4 worm cellular contexts compared by ENCODE assay signal in the genomic region with DNA sequence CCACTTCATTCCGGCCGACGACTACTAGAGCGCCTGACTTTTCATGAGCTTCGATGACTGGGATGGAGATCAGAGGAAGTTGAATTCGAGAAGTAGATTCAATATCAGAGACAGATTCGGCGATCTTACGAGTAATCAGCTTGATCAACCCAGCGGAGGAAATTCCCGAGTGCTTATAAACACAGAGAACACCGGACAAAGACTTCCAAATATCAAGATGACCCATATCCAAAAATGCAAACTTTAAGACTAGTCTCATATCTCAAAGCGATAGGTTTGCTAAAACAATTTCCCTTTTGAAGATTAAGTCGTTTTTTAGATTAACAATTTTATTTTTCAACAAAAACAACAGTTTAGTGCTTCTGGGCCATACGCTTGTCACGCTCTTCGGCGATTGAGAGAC.
TF ChIP-seq lines count a peak whose summit lies in the region.

A gene (minus strand): TSS at position 335 of the 403 bp plus-strand sequence.

TF ChIP-seq in whole organism, L1 larva, 84 proteins besides CTCF, POLR2A, EP300 and RAD21 (continued from another document):
- peak; percentile 30 for TF ChIP-seq rnt-1 (tag; optimal IDR thresholded peaks at IDR 0.05; lab: Kevin White, UChicago)
- TF ChIP-seq nhr-85 (tag; lab: Kevin White, UChicago): peak; percentile 56

TF ChIP-seq in whole organism, L2 larva, 48 proteins besides CTCF, POLR2A, EP300 and RAD21 (continued from another document):
- peak; percentile 46 for TF ChIP-seq ama-1 (optimal IDR thresholded peaks at IDR 0.05; lab: Kevin White, UChicago)
- TF ChIP-seq nhr-11 (tag; optimal IDR thresholded peaks at IDR 0.05; lab: Kevin White, UChicago): peak; percentile 33

TF ChIP-seq in whole organism, L4 larva, 104 proteins besides CTCF, POLR2A, EP300 and RAD21 (continued from another document):
- TF ChIP-seq F26F4.8 (GFP tag; conservative IDR thresholded peaks at IDR 0.05; lab: Robert Waterston, UW): peak; percentile 35; the same call in 1 of the 2 replicates
- no peak for TF ChIP-seq nhr-25 (tag; optimal IDR thresholded peaks at IDR 0.05; lab: Kevin White, UChicago; ENCODE audit: borderline replicate concordance, insufficient read depth)
- TF ChIP-seq fos-1 (tag; optimal IDR thresholded peaks at IDR 0.05; lab: Kevin White, UChicago): no peak
- no peak for TF ChIP-seq madf-9 (GFP tag; conservative IDR thresholded peaks at IDR 0.05; lab: Robert Waterston, UW)
- TF ChIP-seq nhr-11 (tag; optimal IDR thresholded peaks at IDR 0.05; lab: Kevin White, UChicago): no peak
- TF ChIP-seq dmd-8 (GFP tag; IDR thresholded peaks at IDR 0.05; lab: Robert Waterston, UW): peak; percentile 74; the same call in 1 of the 2 replicates
- TF ChIP-seq duxl-1 (tag; optimal IDR thresholded peaks at IDR 0.05; lab: Kevin White, UChicago; ENCODE audit: poor library complexity): peak; percentile 22
- peak; percentile 54; the same call in 1 of the 2 replicates for TF ChIP-seq vab-7 (GFP tag; IDR thresholded peaks at IDR 0.05; lab: Robert Waterston, UW)
- no peak for TF ChIP-seq zfp-2 (tag; optimal IDR thresholded peaks at IDR 0.05; lab: Kevin White, UChicago)
- peak; percentile 64; the same call in 1 of the 2 replicates for TF ChIP-seq Y105C5A.15 (GFP tag; IDR thresholded peaks at IDR 0.05; lab: Robert Waterston, UW)
- TF ChIP-seq dmd-6 (GFP tag; IDR thresholded peaks at IDR 0.05; lab: Robert Waterston, UW): no peak
- peak; percentile 66; the same call in 1 of the 2 replicates for TF ChIP-seq mdt-29 (GFP tag; IDR thresholded peaks at IDR 0.05; lab: Robert Waterston, UW)
- no peak for TF ChIP-seq ceh-82 (tag; optimal IDR thresholded peaks at IDR 0.05; lab: Kevin White, UChicago)
- TF ChIP-seq F44E2.7 (GFP tag; IDR thresholded peaks at IDR 0.05; lab: Robert Waterston, UW): 0 out of 2 replicates have a peak, but pooled peaks have one; percentile 61
- peak; percentile 69; the same call in 1 of the 2 replicates for TF ChIP-seq lin-1 (GFP tag; IDR thresholded peaks at IDR 0.05; lab: Robert Waterston, UW)
- TF ChIP-seq Y75B8A.6 (GFP tag; IDR thresholded peaks at IDR 0.05; lab: Robert Waterston, UW): peak; percentile 31; the same call in 1 of the 2 replicates
- TF ChIP-seq lin-38 (GFP tag; IDR thresholded peaks at IDR 0.05; lab: Robert Waterston, UW): peak; percentile 89
- no peak for TF ChIP-seq daf-8 (GFP tag; IDR thresholded peaks at IDR 0.05; lab: Robert Waterston, UW)
- TF ChIP-seq ceh-62 (tag; optimal IDR thresholded peaks at IDR 0.05; lab: Kevin White, UChicago): no peak
- TF ChIP-seq Y48G9A.11 (GFP tag; IDR thresholded peaks at IDR 0.05; lab: Robert Waterston, UW): peak; percentile 85; the same call in 1 of the 2 replicates
- TF ChIP-seq unc-130 (GFP tag; optimal IDR thresholded peaks at IDR 0.05; lab: Kevin White, UChicago): peak; percentile 86
- TF ChIP-seq ceh-28 (tag; optimal IDR thresholded peaks at IDR 0.05; lab: Kevin White, UChicago): no peak
- peak in 1 of 2 experiments; percentile 89; a peak in 2 of 4 replicates for TF ChIP-seq madf-5 (GFP tag; IDR thresholded peaks at IDR 0.05; lab: Robert Waterston, UW)
- peak; percentile 75 for TF ChIP-seq arid-1 (GFP tag; conservative IDR thresholded peaks at IDR 0.05; lab: Robert Waterston, UW)
- TF ChIP-seq lir-3 (tag; optimal IDR thresholded peaks at IDR 0.05; lab: Kevin White, UChicago): no peak
- peak; percentile 49 for TF ChIP-seq spr-3 (GFP tag; optimal IDR thresholded peaks at IDR 0.05; lab: Kevin White, UChicago)
- peak; percentile 95 for TF ChIP-seq F49E8.2 (tag; optimal IDR thresholded peaks at IDR 0.05; lab: Kevin White, UChicago; ENCODE audit: borderline replicate concordance)
- peak; percentile 74 for TF ChIP-seq ama-1 (optimal IDR thresholded peaks at IDR 0.05; lab: Kevin White, UChicago)
- peak; percentile 46; the same call in 1 of the 2 replicates for TF ChIP-seq pha-4 (GFP tag; IDR thresholded peaks at IDR 0.05; lab: Robert Waterston, UW)
- no peak for TF ChIP-seq pha-4 (tag; optimal IDR thresholded peaks at IDR 0.05; lab: Kevin White, UChicago)

TF ChIP-seq in whole organism, young adult, 124 proteins besides CTCF, POLR2A, EP300 and RAD21 (continued from another document and continues in another):
- TF ChIP-seq rcor-1 (GFP tag; IDR thresholded peaks at IDR 0.05; lab: Robert Waterston, UW): peak; percentile 84
- no peak for TF ChIP-seq T07F8.4 (tag; optimal IDR thresholded peaks at IDR 0.05; lab: Kevin White, UChicago)
- peak; percentile 86 for TF ChIP-seq unc-130 (GFP tag; optimal IDR thresholded peaks at IDR 0.05; lab: Kevin White, UChicago)
- TF ChIP-seq Y53F4B.3 (GFP tag; IDR thresholded peaks at IDR 0.05; lab: Robert Waterston, UW): no peak
- TF ChIP-seq dpl-1 (GFP tag; optimal IDR thresholded peaks at IDR 0.05; lab: Kevin White, UChicago): no peak
- TF ChIP-seq aptf-2 (GFP tag; conservative IDR thresholded peaks at IDR 0.05; lab: Robert Waterston, UW): no peak
- no peak for TF ChIP-seq pha-4 (tag; optimal IDR thresholded peaks at IDR 0.05; lab: Kevin White, UChicago)
- peak; percentile 78 for TF ChIP-seq pbrm-1 (GFP tag; IDR thresholded peaks at IDR 0.05; lab: Robert Waterston, UW)
- TF ChIP-seq nhr-120 (GFP tag; IDR thresholded peaks at IDR 0.05; lab: Robert Waterston, UW): no peak
- no peak for TF ChIP-seq hmg-20 (GFP tag; IDR thresholded peaks at IDR 0.05; lab: Robert Waterston, UW)
- no peak for TF ChIP-seq madf-10 (tag; optimal IDR thresholded peaks at IDR 0.05; lab: Kevin White, UChicago)
- TF ChIP-seq F37B4.10 (GFP tag; IDR thresholded peaks at IDR 0.05; lab: Robert Waterston, UW): no peak
- TF ChIP-seq tbp1 (GFP tag; optimal IDR thresholded peaks at IDR 0.05; lab: Kevin White, UChicago): peak; percentile 72
- TF ChIP-seq aptf-3 (GFP tag; IDR thresholded peaks at IDR 0.05; lab: Robert Waterston, UW): no peak; the same call in 1 of the 2 replicates
- no peak for TF ChIP-seq let-607 (tag; optimal IDR thresholded peaks at IDR 0.05; lab: Kevin White, UChicago)
- TF ChIP-seq sea-2 (GFP tag; IDR thresholded peaks at IDR 0.05; lab: Robert Waterston, UW): no peak
- peak; percentile 81 for TF ChIP-seq ztf-18 (tag; optimal IDR thresholded peaks at IDR 0.05; lab: Kevin White, UChicago)
- peak; percentile 80 for TF ChIP-seq B0035.1 (tag; optimal IDR thresholded peaks at IDR 0.05; lab: Kevin White, UChicago)
- peak; percentile 67; the same call in 1 of the 2 replicates for TF ChIP-seq dox-1 (GFP tag; IDR thresholded peaks at IDR 0.05; lab: Robert Waterston, UW)
- peak; percentile 2 for TF ChIP-seq nhr-27 (tag; optimal IDR thresholded peaks at IDR 0.05; lab: Kevin White, UChicago)
- peak; percentile 74; the same call in 1 of the 2 replicates for TF ChIP-seq B0019.2 (GFP tag; conservative IDR thresholded peaks at IDR 0.05; lab: Robert Waterston, UW)
- TF ChIP-seq unc-62 (GFP tag; optimal IDR thresholded peaks at IDR 0.05; lab: Kevin White, UChicago): no peak
- TF ChIP-seq ztf-22 (GFP tag; optimal IDR thresholded peaks at IDR 0.05; lab: Kevin White, UChicago): no peak
- TF ChIP-seq mes-4 (tag; optimal IDR thresholded peaks at IDR 0.05; lab: Kevin White, UChicago): peak; percentile 74
- no peak for TF ChIP-seq F57C9.4 (tag; optimal IDR thresholded peaks at IDR 0.05; lab: Kevin White, UChicago)
- no peak for TF ChIP-seq F57A8.1 (GFP tag; optimal IDR thresholded peaks at IDR 0.05; lab: Kevin White, UChicago)
- peak; percentile 62 for TF ChIP-seq T26A5.8 (tag; optimal IDR thresholded peaks at IDR 0.05; lab: Kevin White, UChicago)
- peak; percentile 9 for TF ChIP-seq him-1 (tag; optimal IDR thresholded peaks at IDR 0.05; lab: Kevin White, UChicago)
- TF ChIP-seq athp-1 (tag; optimal IDR thresholded peaks at IDR 0.05; lab: Kevin White, UChicago): peak; percentile 83
- TF ChIP-seq ceh-79 (tag; optimal IDR thresholded peaks at IDR 0.05; lab: Kevin White, UChicago): peak; percentile 40
- TF ChIP-seq F39B2.1 (GFP tag; IDR thresholded peaks at IDR 0.05; lab: Robert Waterston, UW): no peak
- peak; percentile 98 for TF ChIP-seq F49E8.2 (tag; optimal IDR thresholded peaks at IDR 0.05; lab: Kevin White, UChicago; ENCODE audit: insufficient read depth)
- TF ChIP-seq F52B5.7 (tag; optimal IDR thresholded peaks at IDR 0.05; lab: Kevin White, UChicago): peak; percentile 91
- peak; percentile 90 for TF ChIP-seq snpc-3.4 (tag; optimal IDR thresholded peaks at IDR 0.05; lab: Kevin White, UChicago)
- peak; percentile 93 for TF ChIP-seq attf-6 (GFP tag; IDR thresholded peaks at IDR 0.05; lab: Robert Waterston, UW)
- no peak for TF ChIP-seq sdz-38 (tag; optimal IDR thresholded peaks at IDR 0.05; lab: Kevin White, UChicago)
- 0 out of 2 replicates have a peak, but pooled peaks have one; percentile 25 for TF ChIP-seq lir-1 (GFP tag; conservative IDR thresholded peaks at IDR 0.05; lab: Robert Waterston, UW)
- TF ChIP-seq ets-4 (GFP tag; optimal IDR thresholded peaks at IDR 0.05; lab: Kevin White, UChicago): peak; percentile 21
- peak; percentile 92 for TF ChIP-seq ekl-4 (GFP tag; IDR thresholded peaks at IDR 0.05; lab: Robert Waterston, UW)
- no peak for TF ChIP-seq nfya-1 (tag; optimal IDR thresholded peaks at IDR 0.05; lab: Kevin White, UChicago; ENCODE audit: borderline replicate concordance, insufficient read depth)
- TF ChIP-seq mel-28 (tag; optimal IDR thresholded peaks at IDR 0.05; lab: Kevin White, UChicago; ENCODE audit: borderline replicate concordance): no peak
- peak; percentile 89 for TF ChIP-seq nfyb-1 (GFP tag; IDR thresholded peaks at IDR 0.05; lab: Robert Waterston, UW)
- TF ChIP-seq B0336.3 (GFP tag; IDR thresholded peaks at IDR 0.05; lab: Robert Waterston, UW): peak; percentile 96
- TF ChIP-seq die-1 (tag; optimal IDR thresholded peaks at IDR 0.05; lab: Kevin White, UChicago): peak; percentile 76
- peak; percentile 82 for TF ChIP-seq ceh-100 (GFP tag; IDR thresholded peaks at IDR 0.05; lab: Robert Waterston, UW)
- TF ChIP-seq atf-7 (tag; optimal IDR thresholded peaks at IDR 0.05; lab: Kevin White, UChicago): peak; percentile 59
- TF ChIP-seq akir-1 (GFP tag; optimal IDR thresholded peaks at IDR 0.05; lab: Kevin White, UChicago): no peak
- peak; percentile 68 for TF ChIP-seq mcd-1 (GFP tag; IDR thresholded peaks at IDR 0.05; lab: Robert Waterston, UW)
- peak; percentile 55; the same call in 1 of the 2 replicates for TF ChIP-seq D2030.7 (GFP tag; IDR thresholded peaks at IDR 0.05; lab: Robert Waterston, UW)
- TF ChIP-seq ceh-27 (GFP tag; optimal IDR thresholded peaks at IDR 0.05; lab: Kevin White, UChicago): peak; percentile 37
- no peak; the same call in none of the 2 replicates for TF ChIP-seq Y56A3A.18 (GFP tag; IDR thresholded peaks at IDR 0.05; lab: Robert Waterston, UW)
- no peak for TF ChIP-seq ztf-3 (GFP tag; optimal IDR thresholded peaks at IDR 0.05; lab: Kevin White, UChicago)
- TF ChIP-seq ccch-3 (GFP tag; optimal IDR thresholded peaks at IDR 0.05; lab: Kevin White, UChicago): no peak
- peak; percentile 74 for TF ChIP-seq snpc-1.3 (tag; optimal IDR thresholded peaks at IDR 0.05; lab: Kevin White, UChicago; ENCODE audit: insufficient read depth)
- TF ChIP-seq hsf-1 (GFP tag; IDR thresholded peaks at IDR 0.05; lab: Robert Waterston, UW): peak; percentile 88
- TF ChIP-seq C06A6.2 (GFP tag; conservative IDR thresholded peaks at IDR 0.05; lab: Robert Waterston, UW): no peak
- no peak for TF ChIP-seq F10E7.11 (tag; optimal IDR thresholded peaks at IDR 0.05; lab: Kevin White, UChicago)
- peak; percentile 90 for TF ChIP-seq ceh-58 (GFP tag; IDR thresholded peaks at IDR 0.05; lab: Robert Waterston, UW)
- no peak for TF ChIP-seq lin-40 (tag; optimal IDR thresholded peaks at IDR 0.05; lab: Kevin White, UChicago)
- no peak for TF ChIP-seq bed-1 (GFP tag; IDR thresholded peaks at IDR 0.05; lab: Robert Waterston, UW)
- TF ChIP-seq ceh-91 (GFP tag; IDR thresholded peaks at IDR 0.05; lab: Robert Waterston, UW): 0 out of 2 replicates have a peak, but pooled peaks have one; percentile 35
- no peak for TF ChIP-seq egrh-3 (GFP tag; IDR thresholded peaks at IDR 0.05; lab: Robert Waterston, UW)
- peak; percentile 25 for TF ChIP-seq B0261.1 (tag; optimal IDR thresholded peaks at IDR 0.05; lab: Kevin White, UChicago)
- TF ChIP-seq ztf-26 (tag; optimal IDR thresholded peaks at IDR 0.05; lab: Kevin White, UChicago): no peak
- peak; percentile 63 for TF ChIP-seq zim-3 (tag; optimal IDR thresholded peaks at IDR 0.05; lab: Kevin White, UChicago)
- TF ChIP-seq gei-17 (GFP tag; optimal IDR thresholded peaks at IDR 0.05; lab: Kevin White, UChicago): no peak
- no peak for TF ChIP-seq attf-3 (GFP tag; conservative IDR thresholded peaks at IDR 0.05; lab: Robert Waterston, UW)
- TF ChIP-seq attf-5 (GFP tag; optimal IDR thresholded peaks at IDR 0.05; lab: Kevin White, UChicago): peak; percentile 45
- TF ChIP-seq cebp-1 (GFP tag; IDR thresholded peaks at IDR 0.05; lab: Robert Waterston, UW): no peak
- TF ChIP-seq cebp-1 (tag; optimal IDR thresholded peaks at IDR 0.05; lab: Kevin White, UChicago): peak; percentile 73
- peak; percentile 83 for TF ChIP-seq C17E4.6 (GFP tag; IDR thresholded peaks at IDR 0.05; lab: Robert Waterston, UW)
- TF ChIP-seq somi-1 (GFP tag; optimal IDR thresholded peaks at IDR 0.05; lab: Kevin White, UChicago): peak; percentile 1
- no peak for TF ChIP-seq chd-7 (tag; optimal IDR thresholded peaks at IDR 0.05; lab: Kevin White, UChicago)
- TF ChIP-seq K12H6.12 (tag; optimal IDR thresholded peaks at IDR 0.05; lab: Kevin White, UChicago): no peak
- TF ChIP-seq ztf-25 (GFP tag; IDR thresholded peaks at IDR 0.05; lab: Robert Waterston, UW): peak; percentile 74; the same call in 1 of the 2 replicates
- peak; percentile 40 for TF ChIP-seq dpff-1 (tag; optimal IDR thresholded peaks at IDR 0.05; lab: Kevin White, UChicago)
- peak; percentile 72 for TF ChIP-seq snpc-4 (GFP tag; optimal IDR thresholded peaks at IDR 0.05; lab: Kevin White, UChicago)
- TF ChIP-seq snpc-4 (tag; optimal IDR thresholded peaks at IDR 0.05; lab: Kevin White, UChicago): peak; percentile 36 to 87 (median 72)
- no peak for TF ChIP-seq lag-1 (GFP tag; IDR thresholded peaks at IDR 0.05; lab: Robert Waterston, UW)
- TF ChIP-seq madf-8 (GFP tag; conservative IDR thresholded peaks at IDR 0.05; lab: Robert Waterston, UW): peak; percentile 46
- no peak for TF ChIP-seq let-526 (GFP tag; IDR thresholded peaks at IDR 0.05; lab: Robert Waterston, UW)
- TF ChIP-seq hlh-26 (GFP tag; conservative IDR thresholded peaks at IDR 0.05; lab: Robert Waterston, UW): no peak
- no peak for TF ChIP-seq tbx-9 (tag; optimal IDR thresholded peaks at IDR 0.05; lab: Kevin White, UChicago; ENCODE audit: borderline replicate concordance)
- no peak for TF ChIP-seq nhr-80 (tag; optimal IDR thresholded peaks at IDR 0.05; lab: Kevin White, UChicago)
- peak; percentile 64; the same call in 1 of the 2 replicates for TF ChIP-seq ceh-40 (GFP tag; IDR thresholded peaks at IDR 0.05; lab: Robert Waterston, UW)
- TF ChIP-seq nhr-179 (tag; optimal IDR thresholded peaks at IDR 0.05; lab: Kevin White, UChicago): no peak
- TF ChIP-seq hrde-1 (tag; optimal IDR thresholded peaks at IDR 0.05; lab: Kevin White, UChicago; ENCODE audit: borderline replicate concordance): peak; percentile 98
- no peak for TF ChIP-seq ztf-6 (GFP tag; IDR thresholded peaks at IDR 0.05; lab: Robert Waterston, UW)
- TF ChIP-seq rec-8 (tag; optimal IDR thresholded peaks at IDR 0.05; lab: Kevin White, UChicago): peak in 1 of 2 experiments; percentile 75
- TF ChIP-seq snpc-1.1 (tag; optimal IDR thresholded peaks at IDR 0.05; lab: Kevin White, UChicago; ENCODE audit: insufficient read depth): peak; percentile 80
- peak; percentile 96 for TF ChIP-seq cebp-2 (GFP tag; IDR thresholded peaks at IDR 0.05; lab: Robert Waterston, UW)
- TF ChIP-seq ztf-28 (GFP tag; IDR thresholded peaks at IDR 0.05; lab: Robert Waterston, UW): no peak
